Fruit fly (Drosophila melanogaster) whole organism, pupa: ENCODE results near the gene CG10208.

Source experiments
- CG10348 ChIP-seq: fragments of 200-800 bp; sonication (Bioruptor generic); IDR thresholded peaks from 2 replicates; pipeline ENCODE4 v1.3.6; 2022; ENCODE audit warnings: missing biosample characterization, missing genetic modification characterization
- CG12605 ChIP-seq: fragments of 200-800 bp; sonication (Bioruptor generic); IDR thresholded peaks from 2 replicates; pipeline ENCODE4 v1.3.6; 2022; ENCODE audit warnings: missing biosample characterization, missing genetic modification characterization
- CG15710 ChIP-seq: fragments of 200-800 bp; sonication (Bioruptor generic); optimal IDR thresholded peaks from 2 replicates; lab custom pipeline; 2018; ENCODE audit warnings: missing biosample characterization, mild to moderate bottlenecking, missing genetic modification characterization, moderate library complexity
- CG17806 ChIP-seq: fragments of 200-800 bp; sonication (Bioruptor generic); optimal IDR thresholded peaks from 2 replicates; lab custom pipeline; 2018; ENCODE audit warnings: missing biosample characterization, mild to moderate bottlenecking, missing genetic modification characterization, moderate library complexity
- CG34367 ChIP-seq: fragments of 200-800 bp; sonication (Bioruptor generic); optimal IDR thresholded peaks from 2 replicates; lab custom pipeline; 2018; ENCODE audit warnings: missing biosample characterization, mild to moderate bottlenecking, missing genetic modification characterization
- CG8159 ChIP-seq: fragments of 200-800 bp; sonication (Bioruptor generic); optimal IDR thresholded peaks from 3 replicates; lab custom pipeline; 2018; ENCODE audit warnings: missing biosample characterization, mild to moderate bottlenecking, missing genetic modification characterization, moderate library complexity
- EcR ChIP-seq: fragments of 200-800 bp; sonication (Bioruptor generic); optimal IDR thresholded peaks from 3 replicates; lab custom pipeline; 2019; ENCODE audit warnings: missing biosample characterization, missing genetic modification characterization, mild to moderate bottlenecking, moderate library complexity, missing genetic modification reagents
- Ets98B ChIP-seq: fragments of 200-800 bp; sonication (Bioruptor generic); IDR thresholded peaks from 2 replicates; pipeline ENCODE4 v1.3.6; 2022; ENCODE audit warnings: missing biosample characterization, missing genetic modification characterization
- Pif1A ChIP-seq: fragments of 200-800 bp; sonication (Bioruptor generic); optimal IDR thresholded peaks from 3 replicates; lab custom pipeline; 2016; ENCODE audit warnings: missing biosample characterization, missing genetic modification characterization
- Pif1B ChIP-seq: fragments of 200-800 bp; sonication (Bioruptor generic); optimal IDR thresholded peaks from 3 replicates; lab custom pipeline; 2016; ENCODE audit warnings: missing biosample characterization, missing genetic modification characterization
- Snoo ChIP-seq: fragments of 200-800 bp; sonication (Bioruptor generic); optimal IDR thresholded peaks from 3 replicates; lab custom pipeline; 2017; ENCODE audit warnings: missing biosample characterization, mild to moderate bottlenecking, missing genetic modification characterization, inconsistent platforms
- fd96Ca ChIP-seq: fragments of 200-800 bp; sonication (Bioruptor generic); IDR thresholded peaks from 3 replicates; pipeline ENCODE4 v1.3.6; 2022; ENCODE audit warnings: missing biosample characterization, missing genetic modification characterization
- gl ChIP-seq: fragments of 200-800 bp; sonication (Bioruptor generic); optimal IDR thresholded peaks from 2 replicates; lab custom pipeline; 2018; ENCODE audit warnings: missing biosample characterization, mild to moderate bottlenecking, missing genetic modification characterization

DNA sequence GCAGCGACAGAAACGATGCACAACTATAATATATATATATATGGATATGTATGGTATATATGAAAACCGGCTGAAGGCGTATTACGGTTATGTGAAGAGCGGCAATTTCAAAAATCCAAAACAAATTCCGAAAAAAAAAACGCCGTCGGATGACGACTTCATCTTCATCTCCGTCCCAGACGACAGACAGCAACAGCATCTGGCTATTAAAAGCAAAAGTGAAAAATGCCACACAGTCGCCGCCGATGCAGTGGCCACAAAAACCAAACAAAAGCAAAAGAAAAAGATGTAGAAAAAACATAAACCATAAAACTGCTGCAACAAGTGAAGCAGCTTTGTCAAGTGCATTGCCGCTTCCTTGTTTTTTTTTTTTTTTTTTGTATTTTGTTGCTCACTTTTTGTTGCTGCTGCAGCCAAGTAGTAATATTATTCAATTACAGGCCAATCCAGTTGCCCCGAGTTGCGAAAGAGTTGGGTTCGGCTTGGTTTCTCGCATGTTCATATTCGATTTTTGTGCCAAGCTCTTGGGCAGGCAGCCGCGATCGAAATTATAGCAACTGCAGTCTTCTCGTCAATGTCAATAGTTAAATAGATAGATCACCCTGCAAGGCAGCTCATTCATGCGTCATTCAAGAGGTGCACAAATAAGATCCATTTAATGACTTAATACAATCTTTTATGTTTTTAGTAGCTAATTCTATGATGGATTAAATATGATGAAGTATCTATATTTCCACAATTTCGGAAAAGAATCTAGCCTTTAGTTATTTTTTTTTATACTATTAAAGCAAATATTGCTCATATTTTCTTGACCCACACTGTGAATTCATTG lies 39.1 kb downstream of the CG10208 start:
- TF ChIP-seq fd96Ca (GFP tag; lab: Robert Waterston, UW) (peak; percentile 54; the same call in 2 of the 3 replicates), CG8159 (no peak), CG15710 (tag; lab: Kevin White, UChicago) (no peak), CG17806 (tag; lab: Kevin White, UChicago) (no peak), CG12605 (GFP tag; lab: Robert Waterston, UW) (peak; percentile 22; the same call in 1 of the 2 replicates), CG10348 (GFP tag; lab: Robert Waterston, UW) (no peak), Pif1A (GFP tag; lab: Kevin White, UChicago) (peak; percentile 21), CG34367 (tag; lab: Kevin White, UChicago) (no peak), Snoo (tag; lab: Kevin White, UChicago) (no peak), EcR (no peak), gl (no peak), Ets98B (GFP tag; lab: Robert Waterston, UW) (peak; percentile 77), Pif1B (GFP tag; lab: Kevin White, UChicago) (peak; percentile 35)
